Worm (Caenorhabditis elegans) whole organism, late embryonic: Measurements from ENCODE around the gene ufc-1.

Experiments used
- T23F11.4 ChIP-seq: fragments of 200-800 bp; sonication (Bioruptor generic); optimal IDR thresholded peaks from 2 replicates; lab custom pipeline; 2018; ENCODE audit warnings: mild to moderate bottlenecking, missing genetic modification characterization, missing compliant biosample characterization
- ceh-2 ChIP-seq: sonication (generic microtip); optimal IDR thresholded peaks from 2 replicates; lab custom pipeline; 2016; ENCODE audit warnings: missing genotype, missing genetic modification characterization, missing compliant biosample characterization
- ceh-24 ChIP-seq: sonication (generic microtip); optimal IDR thresholded peaks from 2 replicates; lab custom pipeline; 2016; ENCODE audit warnings: mild to moderate bottlenecking, missing genetic modification characterization, missing compliant biosample characterization
- lin-11 ChIP-seq: fragments of 200-800 bp; sonication (Bioruptor generic); optimal IDR thresholded peaks from 2 replicates; lab custom pipeline; 2018; ENCODE audit warnings: mild to moderate bottlenecking, missing genetic modification characterization, missing compliant biosample characterization
- pros-1 ChIP-seq: fragments of 150-350 bp; optimal IDR thresholded peaks from 2 replicates; lab custom pipeline; 2014; ENCODE audit warnings: missing biosample characterization, missing genetic modification reagents, missing genetic modification characterization

- TF ChIP-seq T23F11.4 (no peak), ceh-2 (no peak), pros-1 (tag; lab: Kevin White, UChicago) (no peak), lin-11 (no peak), ceh-24 (tag; lab: Kevin White, UChicago) (no peak)
These were observed 32.2 kb upstream of the ufc-1 start for ce11 chrIII:9299116-9299515.
